Worm (Caenorhabditis elegans) whole organism, late embryonic: ENCODE data around the gene pfas-1.

ENCODE experiments used
- C38D4.7 ChIP-seq: fragments of 200-800 bp; sonication (Bioruptor generic); optimal IDR thresholded peaks from 2 replicates; lab custom pipeline; 2018; ENCODE audit warnings: mild to moderate bottlenecking, missing genetic modification characterization, moderate library complexity, missing compliant biosample characterization
- K02D7.2 ChIP-seq: sonication (generic microtip); optimal IDR thresholded peaks from 2 replicates; lab custom pipeline; 2017; ENCODE audit warnings: mild to moderate bottlenecking, missing genetic modification characterization, missing compliant biosample characterization
- K09A11.1 ChIP-seq: sonication (generic microtip); optimal IDR thresholded peaks from 2 replicates; lab custom pipeline; 2017; ENCODE audit warnings: antibody characterized with exemption, mild to moderate bottlenecking, missing genetic modification characterization, missing compliant biosample characterization; ENCODE audit not compliant: insufficient read depth
- ceh-14 ChIP-seq: sonication (generic microtip); optimal IDR thresholded peaks from 2 replicates; lab custom pipeline; 2016; ENCODE audit warnings: missing genotype, missing genetic modification characterization, missing compliant biosample characterization
- ceh-18 ChIP-seq: sonication (generic microtip); optimal IDR thresholded peaks from 2 replicates; lab custom pipeline; 2016; ENCODE audit warnings: missing genetic modification characterization, missing compliant biosample characterization
- ceh-19 ChIP-seq: fragments of 200-800 bp; sonication (Bioruptor generic); optimal IDR thresholded peaks from 2 replicates; lab custom pipeline; 2018; ENCODE audit warnings: mild to moderate bottlenecking, missing genetic modification characterization, missing compliant biosample characterization
- ceh-22 ChIP-seq: sonication (generic microtip); optimal IDR thresholded peaks from 2 replicates; lab custom pipeline; 2017; ENCODE audit warnings: missing biosample characterization, missing genetic modification characterization
- ceh-45 ChIP-seq: fragments of 200-800 bp; sonication (Bioruptor generic); IDR thresholded peaks from 2 replicates; pipeline ENCODE4 v1.3.6; 2022; ENCODE audit warnings: missing genetic modification reagents, missing genetic modification characterization, missing compliant biosample characterization
- ceh-6 ChIP-seq: fragments of 200-800 bp; sonication (Bioruptor generic); optimal IDR thresholded peaks from 2 replicates; lab custom pipeline; 2018; ENCODE audit warnings: mild to moderate bottlenecking, missing genetic modification characterization, missing compliant biosample characterization
- ceh-9 ChIP-seq: sonication (generic microtip); optimal IDR thresholded peaks from 2 replicates; lab custom pipeline; 2016; ENCODE audit warnings: mild to moderate bottlenecking, missing genetic modification characterization, inconsistent platforms, missing compliant biosample characterization
- elt-2 ChIP-seq: sonication (generic microtip); optimal IDR thresholded peaks from 2 replicates; lab custom pipeline; 2016; ENCODE audit warnings: missing genetic modification reagents, missing genetic modification characterization, missing compliant biosample characterization
- elt-4 ChIP-seq: sonication (generic microtip); optimal IDR thresholded peaks from 2 replicates; lab custom pipeline; 2016; ENCODE audit warnings: missing genetic modification characterization, missing compliant biosample characterization
- fkh-10 ChIP-seq: fragments of 150-350 bp; optimal IDR thresholded peaks from 2 replicates; lab custom pipeline; 2014; ENCODE audit warnings: missing biosample characterization, missing genetic modification reagents, missing genetic modification characterization
- gmeb-2 ChIP-seq: sonication (generic microtip); optimal IDR thresholded peaks from 2 replicates; lab custom pipeline; 2016; ENCODE audit warnings: missing genetic modification characterization, inconsistent platforms, missing compliant biosample characterization
- hlh-13 ChIP-seq: fragments of 200-800 bp; sonication (Bioruptor generic); optimal IDR thresholded peaks from 2 replicates; lab custom pipeline; 2018; ENCODE audit warnings: mild to moderate bottlenecking, missing genetic modification characterization, missing compliant biosample characterization
- hlh-15 ChIP-seq: sonication (generic microtip); optimal IDR thresholded peaks from 2 replicates; lab custom pipeline; 2016; ENCODE audit warnings: missing genetic modification characterization, missing compliant biosample characterization
- hlh-6 ChIP-seq: sonication (generic microtip); optimal IDR thresholded peaks from 2 replicates; lab custom pipeline; 2016; ENCODE audit warnings: missing genotype, missing genetic modification characterization, missing compliant biosample characterization
- madf-2 ChIP-seq: sonication (generic microtip); optimal IDR thresholded peaks from 2 replicates; lab custom pipeline; 2017; ENCODE audit warnings: missing genetic modification characterization, missing compliant biosample characterization
- mec-3 ChIP-seq: sonication (generic microtip); optimal IDR thresholded peaks from 2 replicates; lab custom pipeline; 2016; ENCODE audit warnings: borderline replicate concordance, missing genetic modification characterization, missing compliant biosample characterization
- nhr-11 ChIP-seq: fragments of 150-350 bp; optimal IDR thresholded peaks from 2 replicates; lab custom pipeline; 2014; ENCODE audit warnings: missing biosample characterization, missing genetic modification characterization
- npax-4 ChIP-seq: sonication (generic microtip); optimal IDR thresholded peaks from 2 replicates; lab custom pipeline; 2016; ENCODE audit warnings: missing genetic modification characterization, missing compliant biosample characterization
- pag-3 ChIP-seq: sonication (generic microtip); optimal IDR thresholded peaks from 2 replicates; lab custom pipeline; 2016; ENCODE audit warnings: missing compliant biosample characterization, missing genetic modification characterization, borderline replicate concordance
- pat-9 ChIP-seq: fragments of 200-800 bp; sonication (Bioruptor generic); optimal IDR thresholded peaks from 2 replicates; lab custom pipeline; 2018; ENCODE audit warnings: mild to moderate bottlenecking, missing genetic modification characterization, moderate library complexity, missing compliant biosample characterization
- pax-1 ChIP-seq: fragments of 150-350 bp; optimal IDR thresholded peaks from 2 replicates; lab custom pipeline; 2014; ENCODE audit warnings: missing biosample characterization, missing genetic modification characterization
- rnt-1 ChIP-seq: sonication (generic microtip); optimal IDR thresholded peaks from 2 replicates; lab custom pipeline; 2016; ENCODE audit warnings: missing genetic modification characterization, missing compliant biosample characterization
- sox-4 ChIP-seq: sonication (generic microtip); optimal IDR thresholded peaks from 2 replicates; lab custom pipeline; 2017; ENCODE audit warnings: mild to moderate bottlenecking, missing genetic modification characterization, inconsistent platforms, missing compliant biosample characterization
- syd-9 ChIP-seq: sonication (generic microtip); optimal IDR thresholded peaks from 2 replicates; lab custom pipeline; 2016; ENCODE audit warnings: mild to moderate bottlenecking, missing genetic modification characterization, moderate library complexity, missing compliant biosample characterization
- unc-3 ChIP-seq, 2 experiments: fragments of 200-800 bp in 1 of 2; sonication (Bioruptor generic) in 1 of 2; sonication (generic microtip) in 1 of 2; conservative IDR thresholded peaks in 1 of 2; optimal IDR thresholded peaks in 1 of 2; 2 replicates each; pipeline versions ENCODE4 v1.3.6 to Lab custom; 2016 to 2022; ENCODE audit warnings: missing compliant biosample characterization in 2 of 2, missing genetic modification characterization in 2 of 2, missing genetic modification reagents in 1 of 2
- unc-42 ChIP-seq: sonication (generic microtip); optimal IDR thresholded peaks from 2 replicates; lab custom pipeline; 2016; ENCODE audit warnings: missing genotype, missing genetic modification characterization, missing compliant biosample characterization
- unc-55 ChIP-seq: sonication (generic microtip); optimal IDR thresholded peaks from 2 replicates; lab custom pipeline; 2017; ENCODE audit warnings: missing biosample characterization, missing genetic modification reagents, missing genetic modification characterization
- unc-86 ChIP-seq: sonication (generic microtip); optimal IDR thresholded peaks from 2 replicates; lab custom pipeline; 2016; ENCODE audit warnings: missing genetic modification characterization, missing compliant biosample characterization
- ztf-16 ChIP-seq: sonication (generic microtip); optimal IDR thresholded peaks from 2 replicates; lab custom pipeline; 2017; ENCODE audit warnings: missing genetic modification characterization, missing compliant biosample characterization

The pfas-1 gene

DNA sequence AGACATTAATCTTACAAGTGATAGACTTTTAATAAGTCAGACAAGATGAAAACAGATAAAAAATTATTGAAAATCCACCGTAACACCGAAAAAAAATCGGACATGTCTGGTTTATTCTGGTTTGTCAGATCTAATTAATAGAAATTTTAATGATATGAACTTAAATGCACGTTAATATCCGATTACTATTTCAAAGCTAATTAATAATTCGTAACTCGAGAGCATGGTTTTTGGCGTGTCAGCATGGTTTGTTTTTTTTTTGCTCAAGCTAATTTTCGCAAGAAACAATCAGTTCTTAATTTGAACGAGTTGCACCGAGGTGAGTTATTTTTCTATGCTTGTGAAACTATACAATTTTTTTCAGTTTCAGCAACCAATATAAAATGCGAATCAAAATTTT, 8.2 kb downstream of the pfas-1 start, which contains the start of gene clec-153:
clec-153 (plus strand) TSS at position 301 of the 400 bp plus-strand sequence.
- TF ChIP-seq nhr-11 (no peak), elt-2 (tag; lab: Kevin White, UChicago) (no peak), fkh-10 (no peak), ceh-6 (GFP tag; lab: Kevin White, UChicago) (no peak), sox-4 (tag; lab: Kevin White, UChicago) (no peak), hlh-15 (tag; lab: Kevin White, UChicago) (no peak), ceh-45 (GFP tag; lab: Robert Waterston, UW) (no peak), ceh-18 (tag; lab: Kevin White, UChicago) (no peak), syd-9 (tag; lab: Kevin White, UChicago) (no peak), unc-86 (tag; lab: Kevin White, UChicago) (no peak), ceh-14 (tag; lab: Kevin White, UChicago) (no peak), unc-55 (GFP tag; lab: Kevin White, UChicago) (no peak), ceh-22 (no peak), npax-4 (tag; lab: Kevin White, UChicago) (no peak), pax-1 (tag; lab: Kevin White, UChicago) (no peak), pag-3 (tag; lab: Kevin White, UChicago) (no peak)
- TF ChIP-seq, all 69 proteins: peak for 0

DNA sequence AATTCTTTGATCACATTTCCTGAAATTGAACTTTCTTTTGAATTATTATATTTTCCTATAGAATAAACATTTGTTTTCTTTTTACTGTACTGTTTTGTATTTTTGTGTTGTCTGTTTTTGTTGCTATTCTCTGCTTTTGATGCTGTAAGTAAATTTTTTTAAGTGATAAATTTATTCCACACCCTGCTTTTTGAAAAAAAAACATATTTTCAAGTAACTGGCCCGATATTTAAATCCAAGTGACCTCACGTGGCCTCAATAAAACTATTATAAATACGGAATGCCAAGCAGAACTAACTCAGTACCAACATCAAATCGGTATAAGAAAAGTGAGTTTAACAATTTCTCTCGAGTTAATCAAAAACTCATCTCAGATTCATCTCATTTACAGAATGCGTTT, 14.9 kb downstream of the pfas-1 start, which contains the start of gene clec-151:
clec-151 (plus strand) TSS at position 301 of the 400 bp plus-strand sequence.
- TF ChIP-seq unc-55 (GFP tag; lab: Kevin White, UChicago) = no peak
- TF ChIP-seq rnt-1 (tag; lab: Kevin White, UChicago) = no peak
- no peak for TF ChIP-seq syd-9 (tag; lab: Kevin White, UChicago)
- no peak for TF ChIP-seq ceh-19 (GFP tag; lab: Kevin White, UChicago)
- no peak for TF ChIP-seq C38D4.7 (GFP tag; lab: Kevin White, UChicago)
- TF ChIP-seq fkh-10 = no peak
- TF ChIP-seq mec-3 (tag; lab: Kevin White, UChicago) = no peak
- TF ChIP-seq pat-9 (tag; lab: Kevin White, UChicago) = no peak
- TF ChIP-seq hlh-13 = no peak
- no peak for TF ChIP-seq ceh-6 (GFP tag; lab: Kevin White, UChicago)
- no peak for TF ChIP-seq ceh-18 (tag; lab: Kevin White, UChicago)

ce11 chrIII:4626148-4626922, 16.8 kb downstream of the pfas-1 start:
- no peak for TF ChIP-seq ztf-16 (tag; lab: Kevin White, UChicago)
- TF ChIP-seq fkh-10 = no peak
- TF ChIP-seq ceh-19 (GFP tag; lab: Kevin White, UChicago) = peak; percentile 61
- peak; percentile 28 for TF ChIP-seq gmeb-2 (tag; lab: Kevin White, UChicago)
- peak; percentile 46 for TF ChIP-seq K02D7.2 (tag; lab: Kevin White, UChicago)
- no peak for TF ChIP-seq ceh-22
- no peak for TF ChIP-seq madf-2
- no peak for TF ChIP-seq K09A11.1 (tag; lab: Kevin White, UChicago)
- TF ChIP-seq ceh-9 = no peak
- TF ChIP-seq elt-4 (tag; lab: Kevin White, UChicago) = no peak
- no peak for TF ChIP-seq pax-1 (tag; lab: Kevin White, UChicago)
- TF ChIP-seq C38D4.7 (GFP tag; lab: Kevin White, UChicago) = peak; percentile 45
- peak; percentile 42 for TF ChIP-seq ceh-6 (GFP tag; lab: Kevin White, UChicago)
- TF ChIP-seq unc-3 (GFP tag; conservative IDR thresholded peaks at IDR 0.05; lab: Robert Waterston, UW) = no peak
- no peak for TF ChIP-seq unc-3 (tag; optimal IDR thresholded peaks at IDR 0.05; lab: Kevin White, UChicago)
- TF ChIP-seq hlh-6 = no peak
- TF ChIP-seq unc-42 = peak; percentile 2
